Fruit fly (Drosophila melanogaster): Measurements from ENCODE around the gene RtcB.

DNA sequence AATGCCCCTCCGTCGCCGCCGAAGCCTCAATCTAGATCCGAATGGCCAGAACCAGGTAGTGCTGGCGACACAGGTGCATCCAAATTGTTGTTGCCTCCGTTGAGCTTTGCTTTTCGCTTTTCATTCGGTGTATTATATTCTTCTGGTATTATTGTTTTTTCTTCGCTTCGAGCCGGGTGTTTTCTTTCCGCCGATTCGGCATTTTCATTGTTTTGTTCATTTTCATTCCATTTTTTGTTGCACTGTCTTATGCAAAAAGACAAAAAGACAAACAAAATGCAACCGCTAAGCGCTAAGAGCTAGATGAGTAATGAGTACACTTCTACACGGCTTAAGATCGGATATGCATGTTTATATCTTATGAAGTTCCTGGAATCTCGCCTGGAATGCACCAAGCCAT lies 41.8 kb downstream of the RtcB start:
- TF ChIP-seq CG8478 (optimal IDR thresholded peaks at IDR 0.05) (no peak), CTCF (optimal IDR thresholded peaks at IDR 0.05) (no peak)
